Fruit fly (Drosophila melanogaster) whole organism, prepupa: ENCODE results near the gene drm.

Experiments used
- Blimp-1 ChIP-seq: fragments of 200-800 bp; sonication (Bioruptor generic); optimal IDR thresholded peaks from 3 replicates; lab custom pipeline; 2017; ENCODE audit warnings: missing biosample characterization, missing genetic modification characterization, mild to moderate bottlenecking, moderate library complexity, missing genetic modification reagents
- CG10631 ChIP-seq: fragments of 200-800 bp; sonication (Bioruptor generic); optimal IDR thresholded peaks from 2 replicates; lab custom pipeline; 2016; ENCODE audit warnings: missing biosample characterization, missing genetic modification characterization
- CG11294 ChIP-seq: fragments of 200-800 bp; sonication (Bioruptor generic); IDR thresholded peaks from 2 replicates; pipeline ENCODE4 v1.3.6; 2022; ENCODE audit warnings: missing biosample characterization, missing genetic modification characterization
- CG11902 ChIP-seq: fragments of 200-800 bp; sonication (Bioruptor generic); optimal IDR thresholded peaks from 3 replicates; lab custom pipeline; 2016; ENCODE audit warnings: missing biosample characterization, missing genetic modification characterization
- CG15336 ChIP-seq: fragments of 200-800 bp; sonication (Bioruptor generic); IDR thresholded peaks from 2 replicates; pipeline ENCODE4 v1.3.6; 2022; ENCODE audit warnings: missing biosample characterization, missing genetic modification characterization
- CG16779 ChIP-seq: fragments of 200-800 bp; sonication (Bioruptor generic); optimal IDR thresholded peaks from 3 replicates; lab custom pipeline; 2017; ENCODE audit warnings: missing biosample characterization, mild to moderate bottlenecking, missing genetic modification characterization
- CG31627 ChIP-seq: fragments of 200-800 bp; sonication (Bioruptor generic); optimal IDR thresholded peaks from 3 replicates; lab custom pipeline; 2016; ENCODE audit warnings: missing biosample characterization, missing genetic modification characterization
- CG34406 ChIP-seq: fragments of 200-800 bp; sonication (Bioruptor generic); optimal IDR thresholded peaks from 3 replicates; lab custom pipeline; 2016; ENCODE audit warnings: missing biosample characterization, missing genetic modification characterization
- CG6163 ChIP-seq: fragments of 200-800 bp; sonication (Bioruptor generic); IDR thresholded peaks from 3 replicates; pipeline ENCODE4 v1.3.6; 2022; ENCODE audit warnings: missing biosample characterization, missing genetic modification characterization
- CG6276 ChIP-seq: fragments of 200-800 bp; sonication (Bioruptor generic); optimal IDR thresholded peaks from 2 replicates; lab custom pipeline; 2017; ENCODE audit warnings: missing biosample characterization, mild to moderate bottlenecking, missing genetic modification characterization
- CG6808 ChIP-seq: fragments of 200-800 bp; sonication (Bioruptor generic); optimal IDR thresholded peaks from 3 replicates; lab custom pipeline; 2017; ENCODE audit warnings: missing biosample characterization, missing genetic modification characterization, mild to moderate bottlenecking, moderate library complexity, missing genetic modification reagents
- CG6854 ChIP-seq: fragments of 200-800 bp; sonication (Bioruptor generic); optimal IDR thresholded peaks from 2 replicates; lab custom pipeline; 2017; ENCODE audit warnings: missing biosample characterization, mild to moderate bottlenecking, missing genetic modification characterization
- CG7368 ChIP-seq: fragments of 200-800 bp; sonication (Bioruptor generic); optimal IDR thresholded peaks from 3 replicates; lab custom pipeline; 2016; ENCODE audit warnings: missing biosample characterization, missing genetic modification characterization
- CG8119 ChIP-seq: fragments of 200-800 bp; sonication (Bioruptor generic); IDR thresholded peaks from 3 replicates; pipeline ENCODE4 v1.3.6; 2022; ENCODE audit warnings: missing biosample characterization, missing genetic modification characterization
- CG8319 ChIP-seq: fragments of 200-800 bp; sonication (Bioruptor generic); optimal IDR thresholded peaks from 3 replicates; lab custom pipeline; 2016; ENCODE audit warnings: missing biosample characterization, missing genetic modification characterization
- CG8632 ChIP-seq: fragments of 200-800 bp; sonication (Bioruptor generic); optimal IDR thresholded peaks from 3 replicates; lab custom pipeline; 2016; ENCODE audit warnings: missing biosample characterization, missing genetic modification characterization
- CG9139 ChIP-seq: fragments of 200-800 bp; sonication (Bioruptor generic); optimal IDR thresholded peaks from 3 replicates; lab custom pipeline; 2017; ENCODE audit warnings: missing biosample characterization, mild to moderate bottlenecking, missing genetic modification characterization
- Eip75B ChIP-seq: fragments of 200-800 bp; sonication (Bioruptor generic); optimal IDR thresholded peaks from 3 replicates; lab custom pipeline; 2016; ENCODE audit warnings: missing biosample characterization, missing genetic modification characterization
- Eip78C ChIP-seq: fragments of 200-800 bp; sonication (Bioruptor generic); peaks from one replicate; lab custom pipeline; 2016; ENCODE audit warnings: missing biosample characterization, missing genetic modification characterization
- Eip93F ChIP-seq: fragments of 200-800 bp; sonication (Bioruptor generic); optimal IDR thresholded peaks from 2 replicates; lab custom pipeline; 2016; ENCODE audit warnings: missing biosample characterization, mild to moderate bottlenecking, missing genetic modification characterization
- Ets96B ChIP-seq: fragments of 200-800 bp; optimal IDR thresholded peaks from 2 replicates; lab custom pipeline; 2019; ENCODE audit warnings: missing biosample characterization, mild to moderate bottlenecking, missing genetic modification characterization, moderate library complexity
- Gug ChIP-seq: fragments of 200-800 bp; sonication (Bioruptor generic); IDR thresholded peaks from 2 replicates; pipeline ENCODE4 v1.3.6; 2022; ENCODE audit warnings: missing biosample characterization, missing genetic modification characterization
- Hr38 ChIP-seq: sonication (Bioruptor generic); optimal IDR thresholded peaks from 2 replicates; lab custom pipeline; 2016; ENCODE audit warnings: missing biosample characterization, missing genetic modification characterization
- Hr39 ChIP-seq: fragments of 200-800 bp; sonication (Bioruptor generic); optimal IDR thresholded peaks from 2 replicates; lab custom pipeline; 2016; ENCODE audit warnings: missing biosample characterization, missing genetic modification characterization
- Hr4 ChIP-seq: fragments of 200-800 bp; sonication (Bioruptor generic); optimal IDR thresholded peaks from 3 replicates; lab custom pipeline; 2016; ENCODE audit warnings: missing biosample characterization, missing genetic modification characterization
- Met ChIP-seq: fragments of 200-800 bp; sonication (Bioruptor generic); optimal IDR thresholded peaks from 3 replicates; lab custom pipeline; 2016; ENCODE audit warnings: missing biosample characterization, missing genetic modification characterization
- OdsH ChIP-seq: fragments of 200-800 bp; sonication (Bioruptor generic); optimal IDR thresholded peaks from 3 replicates; lab custom pipeline; 2016; ENCODE audit warnings: missing biosample characterization, missing genetic modification characterization
- Smox ChIP-seq: fragments of 200-800 bp; sonication (Bioruptor generic); optimal IDR thresholded peaks from 3 replicates; lab custom pipeline; 2016; ENCODE audit warnings: missing biosample characterization, missing genetic modification characterization
- Sox102F ChIP-seq: fragments of 200-800 bp; sonication (Bioruptor generic); optimal IDR thresholded peaks from 2 replicates; lab custom pipeline; 2016; ENCODE audit warnings: missing biosample characterization, mild to moderate bottlenecking, missing genetic modification characterization
- Sox14 ChIP-seq: fragments of 200-800 bp; sonication (Bioruptor generic); optimal IDR thresholded peaks from 3 replicates; lab custom pipeline; 2016; ENCODE audit warnings: missing biosample characterization, missing genetic modification characterization
- Sox15 ChIP-seq: fragments of 200-800 bp; sonication (Bioruptor generic); optimal IDR thresholded peaks from 3 replicates; lab custom pipeline; 2016; ENCODE audit warnings: missing biosample characterization, missing genetic modification characterization
- achi ChIP-seq: fragments of 200-800 bp; sonication (Bioruptor generic); optimal IDR thresholded peaks from 3 replicates; lab custom pipeline; 2016; ENCODE audit warnings: missing biosample characterization, missing genetic modification characterization
- acj6 ChIP-seq: fragments of 200-800 bp; sonication (Bioruptor generic); optimal IDR thresholded peaks from 3 replicates; lab custom pipeline; 2016; ENCODE audit warnings: missing biosample characterization, missing genetic modification characterization
- dac ChIP-seq: fragments of 200-800 bp; sonication (Bioruptor generic); optimal IDR thresholded peaks from 2 replicates; lab custom pipeline; 2017; ENCODE audit warnings: missing biosample characterization, mild to moderate bottlenecking, missing genetic modification characterization
- eg ChIP-seq: fragments of 200-800 bp; sonication (Bioruptor generic); IDR thresholded peaks from 3 replicates; pipeline ENCODE4 v1.3.6; 2022; ENCODE audit warnings: missing biosample characterization, missing genetic modification characterization
- esn ChIP-seq: fragments of 200-800 bp; sonication (Bioruptor generic); optimal IDR thresholded peaks from 2 replicates; lab custom pipeline; 2016; ENCODE audit warnings: missing biosample characterization, mild to moderate bottlenecking, missing genetic modification characterization, moderate library complexity
- fd59A ChIP-seq: fragments of 200-800 bp; sonication (Bioruptor generic); optimal IDR thresholded peaks from 2 replicates; lab custom pipeline; 2017; ENCODE audit warnings: missing biosample characterization, mild to moderate bottlenecking, missing genetic modification characterization, missing genetic modification reagents
- fd85E ChIP-seq: fragments of 200-800 bp; sonication (Bioruptor generic); optimal IDR thresholded peaks from 3 replicates; lab custom pipeline; 2016; ENCODE audit warnings: missing biosample characterization, missing genetic modification characterization
- fkh ChIP-seq: fragments of 200-800 bp; sonication (Bioruptor generic); optimal IDR thresholded peaks from 3 replicates; lab custom pipeline; 2017; ENCODE audit warnings: missing biosample characterization, mild to moderate bottlenecking, missing genetic modification characterization, moderate library complexity
- lz ChIP-seq: fragments of 200-800 bp; sonication (Bioruptor generic); optimal IDR thresholded peaks from 3 replicates; lab custom pipeline; 2016; ENCODE audit warnings: missing biosample characterization, missing genetic modification characterization
- net ChIP-seq: fragments of 200-800 bp; sonication (Bioruptor generic); optimal IDR thresholded peaks from 3 replicates; lab custom pipeline; 2016; ENCODE audit warnings: missing biosample characterization, missing genetic modification characterization
- pdm3 ChIP-seq: fragments of 200-800 bp; sonication (Bioruptor generic); optimal IDR thresholded peaks from 3 replicates; lab custom pipeline; 2016; ENCODE audit warnings: missing biosample characterization, missing genetic modification characterization
- spab ChIP-seq: fragments of 200-800 bp; sonication (Bioruptor generic); optimal IDR thresholded peaks from 2 replicates; lab custom pipeline; 2017; ENCODE audit warnings: missing biosample characterization, mild to moderate bottlenecking, missing genetic modification characterization, missing genetic modification reagents
- ss ChIP-seq, 2 experiments: fragments of 200-800 bp; sonication (Bioruptor generic); optimal IDR thresholded peaks; 2 replicates in 1 of 2; 3 replicates in 1 of 2; lab custom pipeline; 2017 to 2018; ENCODE audit warnings: mild to moderate bottlenecking in 2 of 2, missing biosample characterization in 2 of 2, missing genetic modification characterization in 2 of 2, moderate library complexity in 1 of 2
- svp ChIP-seq: fragments of 200-800 bp; sonication (Bioruptor generic); peaks from one replicate; lab custom pipeline; 2016; ENCODE audit warnings: missing biosample characterization, missing genetic modification characterization
- topi ChIP-seq: fragments of 200-800 bp; sonication (Bioruptor generic); optimal IDR thresholded peaks from 3 replicates; lab custom pipeline; 2016; ENCODE audit warnings: missing biosample characterization, missing genetic modification characterization
- vri ChIP-seq: fragments of 200-800 bp; sonication (Bioruptor generic); optimal IDR thresholded peaks from 3 replicates; lab custom pipeline; 2016; ENCODE audit warnings: missing biosample characterization, mild to moderate bottlenecking, missing genetic modification characterization

drm gene

dm6 chr2L:3562435-3562834, 23.4 kb downstream of the drm start (continued):
- peak; percentile 9 for TF ChIP-seq CG11902 (GFP tag; lab: Kevin White, UChicago)
- TF ChIP-seq lz (GFP tag; lab: Kevin White, UChicago): peak; percentile 20
- peak; percentile 38 for TF ChIP-seq Met (GFP tag; lab: Kevin White, UChicago)
- TF ChIP-seq fd59A (GFP tag; lab: Kevin White, UChicago): peak; percentile 58
- peak; percentile 46 for TF ChIP-seq OdsH (GFP tag; lab: Kevin White, UChicago)
- peak; percentile 41 for TF ChIP-seq Eip75B

DNA sequence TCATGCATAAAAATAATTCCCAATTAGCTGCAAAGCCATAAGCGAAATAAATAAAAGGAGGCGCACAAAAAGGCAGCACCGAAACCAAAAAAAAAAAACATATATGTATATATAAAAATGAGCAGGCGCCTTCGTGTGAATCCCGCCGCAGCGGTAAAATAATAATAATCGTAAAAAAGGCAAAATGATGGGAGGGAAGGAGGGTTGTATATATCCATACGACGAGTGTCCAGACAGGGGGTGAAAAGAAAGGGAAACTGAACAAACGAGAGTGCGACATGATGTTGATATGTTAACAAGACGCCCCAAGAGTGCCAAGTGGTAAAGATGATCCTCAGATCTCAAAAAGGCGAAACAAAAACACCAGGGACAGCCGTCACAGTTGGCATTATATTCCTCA, 25.5 kb downstream of the drm start:
- TF ChIP-seq CG8319 (no peak), svp (GFP tag; lab: Kevin White, UChicago) (peak; percentile 44), net (GFP tag; lab: Kevin White, UChicago) (no peak), Eip78C (GFP tag; lab: Kevin White, UChicago) (peak; percentile 29), topi (no peak), spab (no peak), Sox15 (no peak), CG6808 (GFP tag; lab: Kevin White, UChicago) (no peak), CG31627 (GFP tag; lab: Kevin White, UChicago) (no peak), achi (GFP tag; lab: Kevin White, UChicago) (no peak), pdm3 (no peak), Blimp-1 (GFP tag; lab: Kevin White, UChicago) (peak; percentile 64), Ets96B (tag; lab: Kevin White, UChicago) (no peak), CG16779 (tag; lab: Kevin White, UChicago) (no peak)

- TF ChIP-seq CG7368 (GFP tag; lab: Kevin White, UChicago) (peak; percentile 39), CG34406 (peak; percentile 34), vri (GFP tag; lab: Kevin White, UChicago) (peak; percentile 31), Hr4 (peak; percentile 15), CG9139 (peak; percentile 12), fkh (GFP tag; lab: Kevin White, UChicago) (no peak), CG8119 (GFP tag; lab: Robert Waterston, UW) (peak; percentile 58), Eip93F (GFP tag; lab: Kevin White, UChicago) (no peak), CG15336 (GFP tag; lab: Robert Waterston, UW) (peak; percentile 41; the same call in 1 of the 2 replicates), Hr38 (GFP tag; lab: Kevin White, UChicago) (no peak), Met (GFP tag; lab: Kevin White, UChicago) (peak; percentile 60), Sox102F (GFP tag; lab: Kevin White, UChicago) (peak; percentile 59), net (GFP tag; lab: Kevin White, UChicago) (peak; percentile 2), fd85E (GFP tag; lab: Kevin White, UChicago) (no peak), spab (peak; percentile 54), lz (GFP tag; lab: Kevin White, UChicago) (peak; percentile 72), OdsH (GFP tag; lab: Kevin White, UChicago) (peak; percentile 58), CG8632 (GFP tag; lab: Kevin White, UChicago) (peak; percentile 30), CG6854 (no peak), CG11294 (no peak), pdm3 (peak; percentile 57), acj6 (GFP tag; lab: Kevin White, UChicago) (peak; percentile 35), Blimp-1 (GFP tag; lab: Kevin White, UChicago) (no peak), eg (GFP tag; lab: Robert Waterston, UW) (0 out of 3 replicates have a peak, but pooled peaks have one; percentile 33), Eip75B (peak; percentile 44), Smox (GFP tag; lab: Kevin White, UChicago) (peak; percentile 60), achi (GFP tag; lab: Kevin White, UChicago) (peak; percentile 52), svp (GFP tag; lab: Kevin White, UChicago) (peak; percentile 90), CG10631 (GFP tag; lab: Kevin White, UChicago) (peak; percentile 71), CG6163 (peak; percentile 79), CG8319 (peak; percentile 9), CG6276 (GFP tag; lab: Kevin White, UChicago) (no peak), CG11902 (GFP tag; lab: Kevin White, UChicago) (peak; percentile 20), esn (GFP tag; lab: Kevin White, UChicago) (peak; percentile 60), ss (GFP tag; optimal IDR thresholded peaks at IDR 0.05; lab: Kevin White, UChicago) (peak; percentile 38 to 41), Hr39 (GFP tag; lab: Kevin White, UChicago) (peak; percentile 72), Gug (no peak), Sox14 (peak; percentile 71), dac (GFP tag; lab: Kevin White, UChicago) (no peak)
These were observed 27.5 kb downstream of the drm start for dm6 chr2L:3566532-3566931.
